Worm (Caenorhabditis elegans): ENCODE data around the gene best-7.

DNA sequence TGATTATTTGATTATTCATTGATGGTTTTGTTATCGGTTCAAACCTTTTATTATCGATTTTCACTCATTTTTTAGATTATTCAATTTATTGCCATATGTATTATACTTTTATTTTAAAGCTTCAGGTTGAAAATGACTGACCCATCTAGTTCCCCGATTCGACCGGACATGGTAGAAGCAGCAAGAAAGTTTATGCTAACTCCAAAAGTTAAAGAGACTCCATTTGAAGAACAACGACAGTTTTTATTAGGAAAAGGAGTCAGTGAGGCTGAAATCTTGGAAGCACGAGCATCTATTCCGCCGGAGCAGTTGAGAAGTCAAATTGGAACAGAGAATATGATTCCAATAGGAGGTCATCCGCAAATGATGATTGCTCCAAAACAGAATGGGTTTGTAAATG, 47.1 kb downstream of the best-7 start, which contains the start of gene prx-14:
- TF ChIP-seq flh-1 (GFP tag; optimal IDR thresholded peaks at IDR 0.05) (no peak), mep-1 (tag; optimal IDR thresholded peaks at IDR 0.05) (no peak), lin-32 (GFP tag; optimal IDR thresholded peaks at IDR 0.05) (no peak), elt-3 (tag; optimal IDR thresholded peaks at IDR 0.05) (no peak), unc-39 (tag; optimal IDR thresholded peaks at IDR 0.05) (no peak), mls-2 (tag; optimal IDR thresholded peaks at IDR 0.05) (no peak), ces-1 (GFP tag; optimal IDR thresholded peaks at IDR 0.05) (no peak), drap-1 (GFP tag; optimal IDR thresholded peaks at IDR 0.05) (no peak)

All from whole organism, mixed stage, embryonic.